Fruit fly (Drosophila melanogaster): Measurements from ENCODE around the gene CG13137.

The CG13137 gene

dm6 chr2L:10206633-10207162, 34.2 kb downstream of the CG13137 start, which contains the start of gene Snx17:
Gene Snx17, minus strand, starts transcription at chr2L:10206961.
- TF ChIP-seq CG17801 (GFP tag; optimal IDR thresholded peaks at IDR 0.05; ENCODE audit: partially characterized antibody), result no peak

dm6 chr2L:10208799-10209794, 36.6 kb downstream of the CG13137 start, which contains the start of gene CG5731:
Gene CG5731, minus strand, starts transcription at chr2L:10209744.
- no peak for TF ChIP-seq CG17801 (GFP tag; optimal IDR thresholded peaks at IDR 0.05; ENCODE audit: partially characterized antibody)

dm6 chr2L:10210631-10211557, 38.4 kb downstream of the CG13137 start, which contains the start of the genes CG5727 and ath:
Gene CG5727, minus strand, starts transcription at chr2L:10210681.
Gene ath, plus strand, starts transcription at chr2L:10211143.
- no peak for TF ChIP-seq CG17801 (GFP tag; optimal IDR thresholded peaks at IDR 0.05; ENCODE audit: partially characterized antibody)

dm6 chr2L:10220010-10220409, 47.5 kb downstream of the CG13137 start:
- TF ChIP-seq CG17801 (GFP tag; optimal IDR thresholded peaks at IDR 0.05; ENCODE audit: partially characterized antibody), result no peak

- no peak for TF ChIP-seq CG17801 (GFP tag; optimal IDR thresholded peaks at IDR 0.05; ENCODE audit: partially characterized antibody)
Observed at dm6 chr2L:10220501-10221386, 48.2 kb downstream of the CG13137 start, which contains the start of the genes Npc1a and Prosalpha6. Gene Npc1a, minus strand, starts transcription at chr2L:10221216. Gene Prosalpha6, plus strand, starts transcription at chr2L:10221351.

dm6 chr2L:10221387-10221705, 48.8 kb downstream of the CG13137 start:
- no peak for TF ChIP-seq CG17801 (GFP tag; optimal IDR thresholded peaks at IDR 0.05; ENCODE audit: partially characterized antibody)

- TF ChIP-seq CG17801 (GFP tag; optimal IDR thresholded peaks at IDR 0.05; ENCODE audit: partially characterized antibody), result no peak
Observed at dm6 chr2L:10222550-10223231, 50.2 kb downstream of the CG13137 start, which contains the start of gene Bcs1. Gene Bcs1, plus strand, starts transcription at chr2L:10222657.

Measured in ovary, adult (tissue).